Fruit fly (Drosophila melanogaster): ENCODE measurements around the gene r.

The r gene

DNA sequence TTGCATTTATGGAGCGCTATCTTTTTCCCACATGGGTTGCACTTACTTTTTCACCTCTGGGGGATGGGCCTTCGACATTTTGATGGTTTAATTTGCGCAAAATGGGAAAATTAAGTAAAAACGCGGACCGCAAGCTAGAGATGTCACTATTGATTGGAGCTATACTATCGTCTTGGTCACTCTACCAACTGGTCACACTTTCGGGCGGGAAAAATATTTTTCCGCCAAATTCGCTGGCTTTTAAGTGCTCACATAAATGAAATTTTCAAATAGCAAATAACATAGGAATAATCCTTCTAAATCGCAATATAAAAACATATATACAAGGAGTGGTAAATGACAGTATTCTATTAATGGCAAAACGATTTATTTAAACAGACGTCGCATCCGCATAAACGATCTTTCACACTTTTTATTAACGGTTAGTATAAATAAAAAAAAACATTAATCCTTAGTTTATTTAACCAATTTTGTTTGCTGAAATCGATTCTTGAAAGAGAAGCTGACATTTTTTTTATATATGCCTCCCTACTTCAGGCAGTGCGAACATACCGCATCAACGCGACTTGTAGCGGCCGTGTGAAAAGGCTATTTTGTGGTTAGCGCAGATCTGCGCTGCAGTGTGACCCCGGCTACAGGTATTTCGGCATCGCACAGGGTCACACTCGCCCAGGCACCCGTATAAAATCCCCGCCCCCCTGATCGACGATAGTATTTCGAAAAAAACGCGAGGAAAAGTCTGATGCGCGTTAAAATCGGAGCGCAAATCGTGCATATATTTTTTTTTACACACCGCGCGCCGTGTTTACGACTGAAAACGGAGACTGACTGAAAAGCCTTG is 14.7 kb upstream of the r start, which contains the start of the genes SNRPG and mthl1 (continued):
- TF ChIP-seq Sox15 (GFP tag; optimal IDR thresholded peaks at IDR 0.05) (peak; percentile 85), spab (GFP tag; optimal IDR thresholded peaks at IDR 0.05) (peak; percentile 48), esn (GFP tag; optimal IDR thresholded peaks at IDR 0.05) (peak; percentile 75), Sox14 (GFP tag; optimal IDR thresholded peaks at IDR 0.05) (peak; percentile 82), dac (GFP tag; optimal IDR thresholded peaks at IDR 0.05) (peak; percentile 69), CG7368 (GFP tag; optimal IDR thresholded peaks at IDR 0.05) (peak; percentile 29), Ets96B (tag; optimal IDR thresholded peaks at IDR 0.05) (peak; percentile 54), CG11762 (GFP tag; optimal IDR thresholded peaks at IDR 0.05; ENCODE audit: insufficient read depth) (peak; percentile 63), CG16779 (tag; optimal IDR thresholded peaks at IDR 0.05) (no peak), salr (GFP tag; optimal IDR thresholded peaks at IDR 0.05) (peak; percentile 71 to 81), CG6808 (GFP tag; optimal IDR thresholded peaks at IDR 0.05) (peak; percentile 36), CG3919 (GFP tag; optimal IDR thresholded peaks at IDR 0.05) (peak; percentile 85), Hr4 (GFP tag; optimal IDR thresholded peaks at IDR 0.05) (peak; percentile 53), CG6276 (GFP tag; optimal IDR thresholded peaks at IDR 0.05) (peak; percentile 58), CG34406 (GFP tag; optimal IDR thresholded peaks at IDR 0.05) (peak; percentile 66), Met (GFP tag; optimal IDR thresholded peaks at IDR 0.05) (peak; percentile 75), fd59A (GFP tag; optimal IDR thresholded peaks at IDR 0.05) (peak; percentile 43)

- TF ChIP-seq CG3919 (GFP tag; optimal IDR thresholded peaks at IDR 0.05) (no peak), fkh (GFP tag; optimal IDR thresholded peaks at IDR 0.05) (peak; percentile 83), acj6 (GFP tag; optimal IDR thresholded peaks at IDR 0.05) (no peak)
Measured at dm6 chrX:16641101-16641420, 14.1 kb upstream of the r start.

dm6 chrX:16643363-16643946 is 11.7 kb upstream of the r start:
- TF ChIP-seq CG3032 (tag; optimal IDR thresholded peaks at IDR 0.05) = no peak
- TF ChIP-seq Eip78C (GFP tag) = peak; percentile 51
- TF ChIP-seq CG1621 (tag; optimal IDR thresholded peaks at IDR 0.05) = peak; percentile 5
- TF ChIP-seq fkh (GFP tag; optimal IDR thresholded peaks at IDR 0.05) = peak; percentile 19

- TF ChIP-seq Lpt (GFP tag; optimal IDR thresholded peaks at IDR 0.05) (no peak), fkh (GFP tag; optimal IDR thresholded peaks at IDR 0.05) (peak; percentile 85)
Measured at dm6 chrX:16644535-16645131, 10.5 kb upstream of the r start.

DNA sequence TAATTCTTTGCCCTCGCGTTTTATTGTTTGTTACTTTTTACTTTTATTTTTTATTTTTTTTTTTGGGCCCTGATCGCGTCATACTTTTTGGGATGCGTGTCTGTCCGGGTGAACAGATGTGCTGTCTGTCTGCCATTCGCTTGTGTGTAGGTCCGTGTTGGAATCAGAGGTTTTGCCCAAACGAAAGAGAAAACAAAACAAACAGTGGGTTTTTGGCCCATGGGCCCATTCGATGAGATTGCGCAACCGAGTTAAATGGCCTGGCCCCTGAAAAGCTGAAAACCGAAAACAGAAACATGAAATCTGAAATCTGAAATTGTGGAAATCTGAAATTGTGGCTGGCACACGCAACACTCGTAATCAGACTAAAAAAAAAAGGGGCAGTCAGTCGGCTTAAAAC is 9.7 kb upstream of the r start:
- TF ChIP-seq CG34406 (GFP tag; optimal IDR thresholded peaks at IDR 0.05) = no peak
- peak; percentile 66 for TF ChIP-seq Blimp-1 (GFP tag; optimal IDR thresholded peaks at IDR 0.05)
- no peak for TF ChIP-seq Gug (GFP tag; IDR thresholded peaks at IDR 0.05)
- no peak for TF ChIP-seq fd59A (GFP tag; optimal IDR thresholded peaks at IDR 0.05)
- peak; percentile 38 for TF ChIP-seq Eip78C (GFP tag)
- no peak for TF ChIP-seq Sox102F (GFP tag; optimal IDR thresholded peaks at IDR 0.05)
- no peak for TF ChIP-seq fd85E (GFP tag; optimal IDR thresholded peaks at IDR 0.05)
- no peak for TF ChIP-seq cyc (GFP tag; optimal IDR thresholded peaks at IDR 0.05)
- TF ChIP-seq CG6854 (GFP tag; optimal IDR thresholded peaks at IDR 0.05) = no peak
- TF ChIP-seq CG15336 (GFP tag; IDR thresholded peaks at IDR 0.05) = no peak
- peak; percentile 76 for TF ChIP-seq vri (GFP tag; optimal IDR thresholded peaks at IDR 0.05)
